Worm (Caenorhabditis elegans): Measurements from ENCODE around the gene M110.9.

Gene M110.9

DNA sequence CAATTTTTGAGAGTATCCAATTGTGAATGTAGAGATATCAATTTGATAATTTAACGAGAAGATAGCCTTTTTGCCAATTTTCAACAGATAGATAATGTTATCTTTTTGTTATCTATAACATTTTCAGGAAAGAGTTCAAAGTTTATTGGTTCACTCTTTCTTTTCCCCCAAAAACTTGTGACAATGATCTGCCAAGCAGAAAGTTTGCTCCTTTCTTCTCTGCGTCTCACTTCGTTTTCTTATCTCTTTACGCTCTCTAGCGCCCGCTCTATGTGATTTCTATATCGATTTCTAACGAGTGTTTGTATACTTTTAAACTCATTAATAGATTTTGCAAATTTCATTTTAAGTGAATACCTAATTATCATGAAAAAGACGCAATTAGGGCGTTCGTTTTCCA, 4.6 kb upstream of the M110.9 start (continued):
- no peak for TF ChIP-seq sox-4 (tag; optimal IDR thresholded peaks at IDR 0.05)
- peak; percentile 9 for TF ChIP-seq snu-23 (GFP tag; optimal IDR thresholded peaks at IDR 0.05)
- peak; percentile 47 for TF ChIP-seq nhr-20 (tag; optimal IDR thresholded peaks at IDR 0.05)
- TF ChIP-seq aha-1 (tag; optimal IDR thresholded peaks at IDR 0.05) = no peak
- TF ChIP-seq ceh-8 (GFP tag; optimal IDR thresholded peaks at IDR 0.05) = no peak
- TF ChIP-seq mep-1 (tag; optimal IDR thresholded peaks at IDR 0.05) = peak; percentile 40
- TF ChIP-seq zip-4 (GFP tag; optimal IDR thresholded peaks at IDR 0.05) = no peak
- TF ChIP-seq ztf-11 (tag; optimal IDR thresholded peaks at IDR 0.05) = no peak
- TF ChIP-seq lsy-2 (tag; optimal IDR thresholded peaks at IDR 0.05) = peak in 1 of 2 experiments; percentile 41
- no peak for TF ChIP-seq unc-130 (tag; optimal IDR thresholded peaks at IDR 0.05)

DNA sequence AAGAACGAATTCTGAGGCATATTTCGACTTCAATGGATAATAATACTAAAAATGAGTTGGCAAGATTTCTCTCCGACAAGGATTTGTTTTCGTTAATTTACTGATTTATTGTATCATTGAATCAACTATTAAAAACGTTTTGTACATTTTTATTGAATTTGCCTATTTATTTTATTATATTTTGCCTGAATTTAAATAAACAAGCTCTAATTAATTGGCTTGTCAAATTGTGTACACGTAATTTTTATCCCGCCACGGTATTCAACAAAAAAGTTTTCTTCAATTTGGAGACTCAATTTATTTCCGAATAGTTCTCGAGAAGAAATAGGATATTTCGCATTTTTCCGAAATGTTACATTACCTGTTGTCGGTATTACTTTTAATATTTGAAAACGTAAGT, 1.4 kb downstream of the M110.9 start, which contains the start of gene M110.7:
TSS of gene M110.7 (plus strand) at position 301 of the 400 bp plus-strand sequence.
- TF ChIP-seq vab-15 (tag; optimal IDR thresholded peaks at IDR 0.05) = no peak
- no peak for TF ChIP-seq nhr-76 (tag; optimal IDR thresholded peaks at IDR 0.05)
- TF ChIP-seq lin-35 (GFP tag; optimal IDR thresholded peaks at IDR 0.05) = no peak
- no peak for TF ChIP-seq C34B4.2 (tag; optimal IDR thresholded peaks at IDR 0.05)
- no peak for TF ChIP-seq irx-1 (tag; optimal IDR thresholded peaks at IDR 0.05)
- no peak for TF ChIP-seq fkh-10 (GFP tag; optimal IDR thresholded peaks at IDR 0.05)

DNA sequence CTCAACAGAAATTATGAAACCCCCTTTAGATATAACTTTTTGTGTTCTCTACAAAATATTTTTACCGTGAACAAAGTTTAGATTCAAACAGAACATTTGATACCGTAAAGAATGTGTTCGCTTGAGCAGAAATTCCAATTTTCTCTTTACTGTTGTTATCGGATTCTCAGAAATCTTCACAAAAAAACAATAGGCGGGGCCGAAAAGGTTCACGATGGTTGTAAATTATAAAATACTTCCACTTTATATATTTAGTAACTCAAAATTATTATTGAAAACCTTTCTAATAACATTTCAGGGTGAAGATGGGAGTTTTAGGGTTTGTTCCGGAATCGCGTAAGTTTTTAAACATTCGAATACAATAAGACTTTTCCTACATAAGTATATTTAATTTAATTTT, 7.1 kb downstream of the M110.9 start, which contains the start of gene nlp-5:
TSS of gene nlp-5 (plus strand) at position 301 of the 400 bp plus-strand sequence.
- TF ChIP-seq isw-1 (GFP tag; IDR thresholded peaks at IDR 0.05) = no peak
- TF ChIP-seq ztf-11 (tag; optimal IDR thresholded peaks at IDR 0.05) = no peak
- no peak for TF ChIP-seq unc-30 (tag; optimal IDR thresholded peaks at IDR 0.05)
- no peak for TF ChIP-seq unc-62 (GFP tag; optimal IDR thresholded peaks at IDR 0.05)

DNA sequence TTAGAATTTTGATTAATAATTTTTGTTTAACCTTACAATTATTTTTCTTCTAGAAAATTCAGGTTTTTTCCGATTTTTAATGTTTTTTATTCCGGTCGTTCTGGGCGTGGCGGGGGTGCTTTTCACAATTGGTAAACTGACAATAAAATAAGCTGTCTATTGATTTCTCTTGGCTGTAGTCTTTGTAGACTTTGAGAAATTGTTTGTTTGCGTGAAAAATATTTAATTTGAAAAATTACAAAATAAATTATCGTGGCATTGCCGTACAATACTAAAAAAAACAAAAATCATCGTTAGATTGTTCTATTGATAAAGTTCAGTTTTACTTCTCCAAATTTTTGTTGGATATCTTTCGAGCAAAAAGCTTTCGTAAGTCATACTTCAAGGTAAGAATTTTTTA, 15.4 kb downstream of the M110.9 start, which contains the start of gene F35C11.3:
TSS of gene F35C11.3 (plus strand) at position 301 of the 400 bp plus-strand sequence.
- TF ChIP-seq nhr-90 (tag; optimal IDR thresholded peaks at IDR 0.05; ENCODE audit: poor library complexity) = no peak
- TF ChIP-seq ceh-90 (tag; optimal IDR thresholded peaks at IDR 0.05) = no peak
- no peak for TF ChIP-seq egl-27 (tag; optimal IDR thresholded peaks at IDR 0.05)
- no peak for TF ChIP-seq egl-13 (tag; optimal IDR thresholded peaks at IDR 0.05)
- no peak for TF ChIP-seq nhr-71 (tag; optimal IDR thresholded peaks at IDR 0.05)
- no peak for TF ChIP-seq hlh-4 (tag; optimal IDR thresholded peaks at IDR 0.05)
- no peak for TF ChIP-seq sox-4 (tag; optimal IDR thresholded peaks at IDR 0.05)
- no peak for TF ChIP-seq unc-62 (GFP tag; optimal IDR thresholded peaks at IDR 0.05)

DNA sequence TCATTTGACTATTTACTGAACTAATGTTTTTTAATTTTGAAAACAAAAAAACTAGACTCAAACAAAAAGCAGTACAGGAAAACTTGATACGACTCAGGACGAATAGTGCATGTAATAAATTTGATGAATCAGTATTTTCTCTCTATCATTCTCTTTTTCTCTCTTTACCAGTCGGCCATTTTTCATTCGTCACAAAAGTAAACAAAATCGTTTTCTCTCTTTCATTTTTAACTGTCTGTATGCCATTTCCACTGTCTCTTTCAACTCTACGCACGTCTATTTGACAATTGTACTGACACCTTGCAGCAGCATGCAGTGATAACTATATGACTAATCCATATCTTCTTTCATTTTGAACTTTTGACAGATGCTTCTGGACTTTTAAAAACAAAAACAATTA, 17.7 kb downstream of the M110.9 start, which contains the start of the genes F35C11.2 and F35C11.4:
TSS of gene F35C11.2 (minus strand) at position 90 of the 400 bp plus-strand sequence.
TSS of gene F35C11.4 (plus strand) at position 260 of the 400 bp plus-strand sequence.
- TF ChIP-seq ces-1 (GFP tag; optimal IDR thresholded peaks at IDR 0.05) (no peak), lin-35 (GFP tag; optimal IDR thresholded peaks at IDR 0.05) (peak in 1 of 2 experiments; percentile 17), lin-14 (GFP tag; optimal IDR thresholded peaks at IDR 0.05) (peak; percentile 1), efl-3 (GFP tag; optimal IDR thresholded peaks at IDR 0.05) (no peak), tlp-1 (tag; optimal IDR thresholded peaks at IDR 0.05) (no peak), efl-1 (optimal IDR thresholded peaks at IDR 0.05) (no peak), efl-1 (GFP tag; optimal IDR thresholded peaks at IDR 0.05 in 1 of 2) (peak in 1 of 2 experiments; percentile 85), nhr-11 (tag; optimal IDR thresholded peaks at IDR 0.05) (no peak), nhr-85 (tag) (no peak), xbp-1 (tag; optimal IDR thresholded peaks at IDR 0.05) (no peak), irx-1 (tag; optimal IDR thresholded peaks at IDR 0.05) (no peak), elt-2 (tag; optimal IDR thresholded peaks at IDR 0.05) (peak; percentile 60)

Data from whole organism, L1 larva.